Fruit fly (Drosophila melanogaster) whole organism, embryonic: Measurements from ENCODE around the gene Mbs.

Experiments
- Bteb2 ChIP-seq: fragments of 200-800 bp; sonication (Bioruptor generic); optimal IDR thresholded peaks from 2 replicates; lab custom pipeline; 2016; ENCODE audit warnings: missing biosample characterization, missing genetic modification characterization
- CG1024 ChIP-seq: fragments of 200-800 bp; sonication (Bioruptor generic); IDR thresholded peaks from 2 replicates; pipeline ENCODE4 v1.3.6; 2022; ENCODE audit warnings: missing biosample characterization, missing genetic modification characterization
- CG10431 ChIP-seq: fragments of 200-800 bp; sonication (Bioruptor generic); optimal IDR thresholded peaks from 3 replicates; lab custom pipeline; 2018; ENCODE audit warnings: missing biosample characterization, mild to moderate bottlenecking, missing genetic modification characterization
- CG10959 ChIP-seq: fragments of 200-800 bp; sonication (Bioruptor generic); IDR thresholded peaks from 2 replicates; pipeline ENCODE4 v1.3.6; 2022; ENCODE audit warnings: missing biosample characterization, missing genetic modification characterization
- CG11247 ChIP-seq: fragments of 200-800 bp; sonication (Bioruptor generic); IDR thresholded peaks from 2 replicates; pipeline ENCODE4 v1.3.6; 2022; ENCODE audit warnings: missing biosample characterization, missing genetic modification characterization
- CG11398 ChIP-seq: fragments of 200-800 bp; sonication (Bioruptor generic); optimal IDR thresholded peaks from 2 replicates; lab custom pipeline; 2016; ENCODE audit warnings: missing biosample characterization, missing genetic modification characterization
- CG1603 ChIP-seq: fragments of 200-800 bp; sonication (Bioruptor generic); optimal IDR thresholded peaks from 2 replicates; lab custom pipeline; 2019; ENCODE audit warnings: missing biosample characterization, mild to moderate bottlenecking, missing genetic modification characterization, moderate library complexity
- CG1647 ChIP-seq: fragments of 200-800 bp; sonication (Bioruptor generic); optimal IDR thresholded peaks from 3 replicates; lab custom pipeline; 2016; ENCODE audit warnings: missing biosample characterization, missing genetic modification characterization
- CG18262 ChIP-seq: fragments of 200-800 bp; optimal IDR thresholded peaks from 3 replicates; lab custom pipeline; 2019; ENCODE audit warnings: missing biosample characterization, mild to moderate bottlenecking, missing genetic modification characterization, moderate library complexity
- CG18619 ChIP-seq: fragments of 200-800 bp; sonication (Bioruptor generic); optimal IDR thresholded peaks from 3 replicates; lab custom pipeline; 2017; ENCODE audit warnings: missing biosample characterization, mild to moderate bottlenecking, missing genetic modification characterization
- CG2199 ChIP-seq: fragments of 200-800 bp; sonication (Bioruptor generic); IDR thresholded peaks from 3 replicates; pipeline ENCODE4 v1.3.6; 2022; ENCODE audit warnings: missing biosample characterization, missing genetic modification characterization
- CG2712 ChIP-seq: fragments of 200-800 bp; optimal IDR thresholded peaks from 3 replicates; lab custom pipeline; 2019; ENCODE audit warnings: missing biosample characterization, mild to moderate bottlenecking, missing genetic modification characterization, moderate library complexity
- CG2889 ChIP-seq: fragments of 200-800 bp; sonication (Bioruptor generic); IDR thresholded peaks from 3 replicates; pipeline ENCODE4 v1.3.6; 2022; ENCODE audit warnings: missing biosample characterization, missing genetic modification characterization
- CG3847 ChIP-seq: fragments of 200-800 bp; sonication (Bioruptor generic); IDR thresholded peaks from 2 replicates; pipeline ENCODE4 v1.3.6; 2022; ENCODE audit warnings: missing biosample characterization, missing genetic modification characterization
- CG4424 ChIP-seq: fragments of 200-800 bp; sonication (Bioruptor generic); optimal IDR thresholded peaks from 3 replicates; lab custom pipeline; 2016; ENCODE audit warnings: missing biosample characterization, missing genetic modification characterization
- CG6683 ChIP-seq: fragments of 200-800 bp; sonication (Bioruptor generic); optimal IDR thresholded peaks from 2 replicates; lab custom pipeline; 2017; ENCODE audit warnings: missing biosample characterization, mild to moderate bottlenecking, missing genetic modification characterization, missing genetic modification reagents
- CG6765 ChIP-seq: fragments of 200-800 bp; sonication (Bioruptor generic); optimal IDR thresholded peaks from 3 replicates; lab custom pipeline; 2017; ENCODE audit warnings: missing biosample characterization, mild to moderate bottlenecking, missing genetic modification characterization
- CG7786 ChIP-seq: fragments of 200-800 bp; sonication (Bioruptor generic); optimal IDR thresholded peaks from 2 replicates; lab custom pipeline; 2016; ENCODE audit warnings: missing biosample characterization, missing genetic modification characterization
- CG7963 ChIP-seq: fragments of 200-800 bp; sonication (Bioruptor generic); IDR thresholded peaks from 3 replicates; pipeline ENCODE4 v1.3.6; 2022; ENCODE audit warnings: missing biosample characterization, missing genetic modification characterization; ENCODE audit not compliant: partially characterized antibody
- CG9876 ChIP-seq: fragments of 200-800 bp; sonication (Bioruptor generic); optimal IDR thresholded peaks from 2 replicates; lab custom pipeline; 2016; ENCODE audit warnings: missing biosample characterization, missing genetic modification characterization
- CG9932 ChIP-seq: fragments of 200-800 bp; sonication (Bioruptor generic); IDR thresholded peaks from 2 replicates; pipeline ENCODE4 v1.3.6; 2022; ENCODE audit warnings: missing biosample characterization, missing genetic modification characterization
- Chrac-16 ChIP-seq: fragments of 200-800 bp; sonication (Bioruptor generic); optimal IDR thresholded peaks from 3 replicates; lab custom pipeline; 2016; ENCODE audit warnings: missing biosample characterization, missing genetic modification characterization
- CoRest ChIP-seq: fragments of 200-800 bp; sonication (Bioruptor generic); optimal IDR thresholded peaks from 3 replicates; lab custom pipeline; 2018; ENCODE audit warnings: missing biosample characterization, mild to moderate bottlenecking, missing genetic modification characterization, moderate library complexity
- Dad ChIP-seq: fragments of 200-800 bp; sonication (Bioruptor generic); optimal IDR thresholded peaks from 3 replicates; lab custom pipeline; 2016; ENCODE audit warnings: missing biosample characterization, missing genetic modification characterization
- Dip2 ChIP-seq: fragments of 200-800 bp; sonication (Bioruptor generic); IDR thresholded peaks from 2 replicates; pipeline ENCODE4 v1.3.6; 2022; ENCODE audit warnings: missing biosample characterization, missing genetic modification characterization
- E2f1 ChIP-seq: fragments of 200-800 bp; sonication (Bioruptor generic); IDR thresholded peaks from 2 replicates; pipeline ENCODE4 v1.3.6; 2022; ENCODE audit warnings: missing biosample characterization, missing genetic modification characterization
- Ets65A ChIP-seq: fragments of 200-800 bp; sonication (Bioruptor generic); peaks from one replicate; lab custom pipeline; 2016; ENCODE audit warnings: missing biosample characterization, missing genetic modification characterization
- Fer1 ChIP-seq: fragments of 200-800 bp; sonication (Bioruptor generic); optimal IDR thresholded peaks from 2 replicates; lab custom pipeline; 2017; ENCODE audit warnings: missing biosample characterization, mild to moderate bottlenecking, missing genetic modification characterization
- Hsf ChIP-seq: fragments of 200-800 bp; sonication (Bioruptor generic); optimal IDR thresholded peaks from 3 replicates; lab custom pipeline; 2016; ENCODE audit warnings: missing biosample characterization, missing genetic modification characterization
- Max ChIP-seq: fragments of 200-800 bp; sonication (Bioruptor generic); optimal IDR thresholded peaks from 2 replicates; lab custom pipeline; 2016; ENCODE audit warnings: missing biosample characterization, mild to moderate bottlenecking, missing genetic modification characterization
- NC2α ChIP-seq: fragments of 200-800 bp; sonication (Bioruptor generic); optimal IDR thresholded peaks from 2 replicates; lab custom pipeline; 2016; ENCODE audit warnings: missing biosample characterization, missing genetic modification characterization
- Poxn ChIP-seq: fragments of 200-800 bp; sonication (Bioruptor generic); IDR thresholded peaks from 2 replicates; pipeline ENCODE4 v1.3.6; 2022; ENCODE audit warnings: missing biosample characterization, missing genetic modification characterization
- Xbp1 ChIP-seq: fragments of 200-800 bp; sonication (Bioruptor generic); optimal IDR thresholded peaks from 3 replicates; lab custom pipeline; 2016; ENCODE audit warnings: missing biosample characterization, mild to moderate bottlenecking, missing genetic modification characterization
- ac ChIP-seq: fragments of 200-800 bp; sonication (Bioruptor generic); optimal IDR thresholded peaks from 3 replicates; lab custom pipeline; 2017; ENCODE audit warnings: missing biosample characterization, mild to moderate bottlenecking, missing genetic modification characterization
- ash1 ChIP-seq: fragments of 200-800 bp; sonication (Bioruptor generic); optimal IDR thresholded peaks from 2 replicates; lab custom pipeline; 2018; ENCODE audit warnings: missing biosample characterization, mild to moderate bottlenecking, missing genetic modification characterization
- croc ChIP-seq: fragments of 200-800 bp; sonication (Bioruptor generic); conservative IDR thresholded peaks from 3 replicates; pipeline ENCODE4 v1.3.6; 2022; ENCODE audit warnings: missing biosample characterization, missing genetic modification characterization
- disco-r ChIP-seq: fragments of 200-800 bp; sonication (Bioruptor generic); optimal IDR thresholded peaks from 2 replicates; lab custom pipeline; 2016; ENCODE audit warnings: missing biosample characterization, missing genetic modification characterization
- dysf ChIP-seq: fragments of 200-800 bp; sonication (Bioruptor generic); IDR thresholded peaks from 3 replicates; pipeline ENCODE4 v1.3.6; 2022; ENCODE audit warnings: missing biosample characterization, missing genetic modification characterization
- eyg ChIP-seq: fragments of 200-800 bp; sonication (Bioruptor generic); optimal IDR thresholded peaks from 3 replicates; lab custom pipeline; 2016; ENCODE audit warnings: missing biosample characterization, missing genetic modification characterization
- gro ChIP-seq: fragments of 200-800 bp; sonication (Bioruptor generic); optimal IDR thresholded peaks from 2 replicates; lab custom pipeline; 2016; ENCODE audit warnings: missing biosample characterization, missing genetic modification characterization
- ham ChIP-seq: fragments of 200-800 bp; sonication (Bioruptor generic); IDR thresholded peaks from 2 replicates; pipeline ENCODE4 v1.3.6; 2022; ENCODE audit warnings: missing biosample characterization, missing genetic modification characterization
- kni ChIP-seq: fragments of 200-800 bp; sonication (Bioruptor generic); optimal IDR thresholded peaks from 3 replicates; lab custom pipeline; 2017; ENCODE audit warnings: mild to moderate bottlenecking, missing biosample characterization, missing genetic modification reagents, missing genetic modification characterization
- pnt ChIP-seq: fragments of 200-800 bp; sonication (Bioruptor generic); optimal IDR thresholded peaks from 3 replicates; lab custom pipeline; 2016; ENCODE audit warnings: missing biosample characterization, missing genetic modification characterization
- sens-2 ChIP-seq: fragments of 200-800 bp; sonication (Bioruptor generic); IDR thresholded peaks from 2 replicates; pipeline ENCODE4 v1.3.6; 2022; ENCODE audit warnings: missing biosample characterization, missing genetic modification characterization
- sisA ChIP-seq: fragments of 200-800 bp; sonication (Bioruptor generic); IDR thresholded peaks from 2 replicates; pipeline ENCODE4 v1.3.6; 2022; ENCODE audit warnings: missing biosample characterization, missing genetic modification characterization
- so ChIP-seq: fragments of 200-800 bp; sonication (Bioruptor generic); IDR thresholded peaks from 3 replicates; pipeline ENCODE4 v1.3.6; 2022; ENCODE audit warnings: missing biosample characterization, missing genetic modification characterization
- tgo ChIP-seq: fragments of 200-800 bp; sonication (Bioruptor generic); IDR thresholded peaks from 3 replicates; pipeline ENCODE4 v1.3.6; 2022; ENCODE audit warnings: missing biosample characterization, missing genetic modification characterization
- tll ChIP-seq, 2 experiments: fragments of 200-800 bp in 1 of 2; fragments of >200 bp in 1 of 2; sonication (Bioruptor generic) in 1 of 2; optimal IDR thresholded peaks; 2 replicates each; lab custom pipeline; 2017 to 2019; ENCODE audit warnings: missing biosample characterization in 2 of 2, missing genetic modification characterization in 2 of 2, mild to moderate bottlenecking in 1 of 2, moderate library complexity in 1 of 2
- toy ChIP-seq: fragments of 200-800 bp; sonication (Bioruptor generic); IDR thresholded peaks from 2 replicates; pipeline ENCODE4 v1.3.6; 2022; ENCODE audit warnings: missing biosample characterization, missing genetic modification characterization
- tx ChIP-seq: fragments of 200-800 bp; sonication (Bioruptor generic); optimal IDR thresholded peaks from 2 replicates; lab custom pipeline; 2016; ENCODE audit warnings: missing biosample characterization, missing genetic modification characterization
- vvl ChIP-seq: fragments of 200-800 bp; sonication (Bioruptor generic); IDR thresholded peaks from 2 replicates; pipeline ENCODE4 v1.3.6; 2022; ENCODE audit warnings: missing biosample characterization, missing genetic modification characterization
- z ChIP-seq: fragments of 200-800 bp; sonication (Bioruptor generic); IDR thresholded peaks from 3 replicates; pipeline ENCODE4 v1.3.6; 2022; ENCODE audit warnings: missing biosample characterization, missing genetic modification characterization
- zf30C ChIP-seq: fragments of 200-800 bp; sonication (Bioruptor generic); optimal IDR thresholded peaks from 3 replicates; lab custom pipeline; 2018; ENCODE audit warnings: missing biosample characterization, mild to moderate bottlenecking, missing genetic modification characterization

The Mbs gene

DNA sequence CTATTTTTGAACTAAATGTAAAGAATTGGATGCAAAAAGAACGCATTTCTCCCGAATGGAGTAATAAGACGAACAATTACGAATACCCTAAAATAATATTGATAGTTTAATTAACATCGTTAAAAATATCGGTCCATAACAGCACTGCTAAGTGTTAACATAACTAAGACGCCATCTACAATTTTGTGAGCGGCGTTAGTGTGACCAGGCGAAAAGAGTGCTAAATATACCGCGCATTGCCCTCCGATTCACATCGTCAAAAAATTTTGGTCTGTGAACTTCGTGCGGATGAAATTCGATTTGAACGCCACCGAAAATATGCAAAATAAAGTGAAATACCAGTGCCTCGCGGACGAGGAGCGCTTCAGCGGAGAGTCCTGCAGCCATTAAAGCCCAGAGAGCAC is at the start of gene Mbs (continued):
- TF ChIP-seq CG4424 (GFP tag; lab: Kevin White, UChicago): no peak
- no peak for TF ChIP-seq Fer1 (GFP tag; lab: Kevin White, UChicago)
- TF ChIP-seq z (GFP tag; lab: Robert Waterston, UW): no peak
- TF ChIP-seq ac (GFP tag; lab: Kevin White, UChicago): no peak
- no peak for TF ChIP-seq toy (GFP tag; lab: Robert Waterston, UW)
- no peak for TF ChIP-seq Bteb2 (GFP tag; lab: Kevin White, UChicago)
- TF ChIP-seq Max (GFP tag; lab: Kevin White, UChicago): no peak
- no peak for TF ChIP-seq CG1647 (GFP tag; lab: Kevin White, UChicago)
- TF ChIP-seq CG1603: peak; percentile 72
- no peak for TF ChIP-seq kni (GFP tag; lab: Kevin White, UChicago)
- TF ChIP-seq CG3847: peak; percentile 11; the same call in 1 of the 2 replicates
- no peak for TF ChIP-seq Xbp1 (GFP tag; lab: Kevin White, UChicago)
- no peak for TF ChIP-seq CG7786 (GFP tag; lab: Kevin White, UChicago)
- TF ChIP-seq CG10959 (GFP tag; lab: Robert Waterston, UW): no peak
- no peak for TF ChIP-seq eyg (GFP tag; lab: Kevin White, UChicago)
- TF ChIP-seq CG2199 (GFP tag; lab: Robert Waterston, UW): no peak
- TF ChIP-seq disco-r (GFP tag; lab: Kevin White, UChicago): no peak
- TF ChIP-seq croc (GFP tag; lab: Robert Waterston, UW): no peak
- no peak for TF ChIP-seq tx (GFP tag; lab: Kevin White, UChicago)
- TF ChIP-seq dysf (GFP tag; lab: Robert Waterston, UW): no peak
- TF ChIP-seq E2f1 (GFP tag; lab: Robert Waterston, UW): no peak
- no peak for TF ChIP-seq Dip2 (GFP tag; lab: Robert Waterston, UW)
- TF ChIP-seq CG11398 (GFP tag; lab: Kevin White, UChicago): no peak
- no peak for TF ChIP-seq CG11247
- TF ChIP-seq tll (GFP tag; optimal IDR thresholded peaks at IDR 0.05; lab: Kevin White, UChicago): no peak
- peak; percentile 16 for TF ChIP-seq gro (GFP tag; lab: Kevin White, UChicago)
- no peak for TF ChIP-seq NC2α (GFP tag; lab: Kevin White, UChicago)
- TF ChIP-seq Hsf (GFP tag; lab: Kevin White, UChicago): no peak
- peak; percentile 23 for TF ChIP-seq CG18619 (GFP tag; lab: Kevin White, UChicago)
- TF ChIP-seq pnt: no peak
- peak; percentile 29 for TF ChIP-seq CG2712 (tag; lab: Kevin White, UChicago)
- peak; percentile 58; the same call in 1 of the 3 replicates for TF ChIP-seq so
- TF ChIP-seq CG9932 (GFP tag; lab: Robert Waterston, UW): peak; percentile 7; the same call in 1 of the 2 replicates
- TF ChIP-seq CG7963: peak; percentile 22; the same call in 1 of the 3 replicates
- no peak for TF ChIP-seq CG18262
- TF ChIP-seq Poxn (GFP tag; lab: Robert Waterston, UW): no peak
- no peak for TF ChIP-seq CG1024 (GFP tag; lab: Robert Waterston, UW)
- TF ChIP-seq CoRest (tag; lab: Kevin White, UChicago): no peak
- TF ChIP-seq CG6765 (GFP tag; lab: Kevin White, UChicago): peak; percentile 55
- no peak for TF ChIP-seq Ets65A (GFP tag; lab: Kevin White, UChicago)
- TF ChIP-seq zf30C (GFP tag; lab: Kevin White, UChicago): no peak
- TF ChIP-seq sisA (GFP tag; lab: Robert Waterston, UW): no peak
- no peak for TF ChIP-seq sens-2 (GFP tag; lab: Robert Waterston, UW)
- TF ChIP-seq tgo (GFP tag; lab: Robert Waterston, UW): no peak
- TF ChIP-seq CG2889: no peak
- TF ChIP-seq vvl (GFP tag; lab: Robert Waterston, UW): peak; percentile 47
- no peak for TF ChIP-seq CG6683
- TF ChIP-seq ham (GFP tag; lab: Robert Waterston, UW): no peak
- no peak for TF ChIP-seq CG9876
- TF ChIP-seq ash1 (GFP tag; lab: Kevin White, UChicago): no peak
- TF ChIP-seq Dad (GFP tag; lab: Kevin White, UChicago): peak; percentile 3
- TF ChIP-seq CG10431 (GFP tag; lab: Kevin White, UChicago): no peak
- TF ChIP-seq Chrac-16 (GFP tag; lab: Kevin White, UChicago): no peak
